Worm (Caenorhabditis elegans): ENCODE measurements around the gene C03B1.10.

Gene C03B1.10

ce11 chrX:6373348-6373747 is 15.7 kb upstream of the C03B1.10 start, which contains the start of gene C03B1.17:
C03B1.17 (plus strand) TSS chrX:6373648.
- TF ChIP-seq nhr-28 (tag; optimal IDR thresholded peaks at IDR 0.05): no peak
- no peak for TF ChIP-seq ceh-43 (GFP tag; optimal IDR thresholded peaks at IDR 0.05)
- TF ChIP-seq cnd-1 (tag; optimal IDR thresholded peaks at IDR 0.05): no peak
- TF ChIP-seq ztf-11 (tag; optimal IDR thresholded peaks at IDR 0.05): no peak
- TF ChIP-seq M03D4.4 (tag; optimal IDR thresholded peaks at IDR 0.05): no peak
- TF ChIP-seq tbx-8 (GFP tag; optimal IDR thresholded peaks at IDR 0.05): no peak
- TF ChIP-seq mls-2 (tag; optimal IDR thresholded peaks at IDR 0.05): no peak
- no peak for TF ChIP-seq drap-1 (GFP tag; optimal IDR thresholded peaks at IDR 0.05)
- no peak for TF ChIP-seq nhr-2 (tag; optimal IDR thresholded peaks at IDR 0.05)
- no peak for TF ChIP-seq unc-62 (GFP tag; optimal IDR thresholded peaks at IDR 0.05)
- TF ChIP-seq elt-1 (tag; optimal IDR thresholded peaks at IDR 0.05; ENCODE audit: borderline replicate concordance, insufficient read depth): no peak
- no peak for TF ChIP-seq blmp-1 (tag; optimal IDR thresholded peaks at IDR 0.05)
- TF ChIP-seq zip-8 (tag; optimal IDR thresholded peaks at IDR 0.05): no peak
- TF ChIP-seq flh-1 (GFP tag; optimal IDR thresholded peaks at IDR 0.05): no peak
- TF ChIP-seq sem-2 (GFP tag; optimal IDR thresholded peaks at IDR 0.05): no peak
- no peak for TF ChIP-seq nhr-237 (tag; optimal IDR thresholded peaks at IDR 0.05)
- TF ChIP-seq sptf-1 (tag; optimal IDR thresholded peaks at IDR 0.05): no peak

ce11 chrX:6371192-6372116 is 13.8 kb upstream of the C03B1.10 start:
- no peak for TF ChIP-seq unc-39 (tag; optimal IDR thresholded peaks at IDR 0.05)
- TF ChIP-seq ceh-39 (tag; optimal IDR thresholded peaks at IDR 0.05): no peak
- peak; percentile 22 for TF ChIP-seq mab-5 (tag; optimal IDR thresholded peaks at IDR 0.05)
- TF ChIP-seq lsy-2 (tag; optimal IDR thresholded peaks at IDR 0.05): no peak
- TF ChIP-seq mls-2 (tag; optimal IDR thresholded peaks at IDR 0.05): peak; percentile 77
- TF ChIP-seq ztf-11 (tag; optimal IDR thresholded peaks at IDR 0.05): no peak
- TF ChIP-seq ces-1 (GFP tag; optimal IDR thresholded peaks at IDR 0.05): no peak
- no peak for TF ChIP-seq lin-13 (tag; optimal IDR thresholded peaks at IDR 0.05)
- TF ChIP-seq sptf-1 (tag; optimal IDR thresholded peaks at IDR 0.05): peak; percentile 88
- peak; percentile 11 for TF ChIP-seq mep-1 (tag; optimal IDR thresholded peaks at IDR 0.05)
- peak; percentile 68 for TF ChIP-seq cnd-1 (tag; optimal IDR thresholded peaks at IDR 0.05)
- TF ChIP-seq nhr-2 (tag; optimal IDR thresholded peaks at IDR 0.05): peak; percentile 66
- TF ChIP-seq M03D4.4 (tag; optimal IDR thresholded peaks at IDR 0.05): peak; percentile 83
- TF ChIP-seq unc-62 (GFP tag; optimal IDR thresholded peaks at IDR 0.05): no peak
- no peak for TF ChIP-seq nhr-28 (tag; optimal IDR thresholded peaks at IDR 0.05)
- TF ChIP-seq blmp-1 (tag; optimal IDR thresholded peaks at IDR 0.05): no peak
- peak; percentile 79 for TF ChIP-seq drap-1 (GFP tag; optimal IDR thresholded peaks at IDR 0.05)
- peak; percentile 79 for TF ChIP-seq tbx-8 (GFP tag; optimal IDR thresholded peaks at IDR 0.05)
- TF ChIP-seq ceh-83 (GFP tag; optimal IDR thresholded peaks at IDR 0.05): peak; percentile 84
- TF ChIP-seq snpc-4 (tag; optimal IDR thresholded peaks at IDR 0.05): no peak
- peak; percentile 37 for TF ChIP-seq lin-32 (GFP tag; optimal IDR thresholded peaks at IDR 0.05)
- TF ChIP-seq bed-3 (GFP tag; optimal IDR thresholded peaks at IDR 0.05): peak; percentile 71
- peak; percentile 76 for TF ChIP-seq zip-8 (tag; optimal IDR thresholded peaks at IDR 0.05)
- peak; percentile 47 for TF ChIP-seq ham-2 (GFP tag; optimal IDR thresholded peaks at IDR 0.05)
- TF ChIP-seq sem-2 (GFP tag; optimal IDR thresholded peaks at IDR 0.05): peak; percentile 71
- no peak for TF ChIP-seq nhr-12 (tag; optimal IDR thresholded peaks at IDR 0.05)
- no peak for TF ChIP-seq elt-3 (tag; optimal IDR thresholded peaks at IDR 0.05)
- no peak for TF ChIP-seq pha-4 (tag; optimal IDR thresholded peaks at IDR 0.05)
- no peak for TF ChIP-seq elt-1 (tag; optimal IDR thresholded peaks at IDR 0.05; ENCODE audit: borderline replicate concordance, insufficient read depth)
- TF ChIP-seq flh-1 (GFP tag; optimal IDR thresholded peaks at IDR 0.05): peak; percentile 43
- TF ChIP-seq unc-120 (tag; optimal IDR thresholded peaks at IDR 0.05; ENCODE audit: poor library complexity, severe bottlenecking): peak; percentile 59
- TF ChIP-seq hlh-1 (tag; optimal IDR thresholded peaks at IDR 0.05): peak; percentile 46
- TF ChIP-seq nhr-76 (tag; optimal IDR thresholded peaks at IDR 0.05): no peak
- peak; percentile 20 for TF ChIP-seq nhr-237 (tag; optimal IDR thresholded peaks at IDR 0.05)
- TF ChIP-seq ceh-43 (GFP tag; optimal IDR thresholded peaks at IDR 0.05): peak; percentile 58

- no peak for TF ChIP-seq nhr-28 (tag; optimal IDR thresholded peaks at IDR 0.05)
- no peak for TF ChIP-seq unc-120 (tag; optimal IDR thresholded peaks at IDR 0.05; ENCODE audit: poor library complexity, severe bottlenecking)
- TF ChIP-seq pha-4 (tag; optimal IDR thresholded peaks at IDR 0.05): no peak
- TF ChIP-seq ceh-39 (tag; optimal IDR thresholded peaks at IDR 0.05): no peak
- no peak for TF ChIP-seq nhr-2 (tag; optimal IDR thresholded peaks at IDR 0.05)
Measured at ce11 chrX:6369717-6370116, 12.0 kb upstream of the C03B1.10 start, which contains the start of gene C03B1.2. C03B1.2 (plus strand) TSS chrX:6370017.
